Fruit fly (Drosophila melanogaster) whole organism, pupa: ENCODE measurements around the gene Psf2.

Experiments used
- CG10348 ChIP-seq: fragments of 200-800 bp; sonication (Bioruptor generic); IDR thresholded peaks from 2 replicates; pipeline ENCODE4 v1.3.6; 2022; ENCODE audit warnings: missing biosample characterization, missing genetic modification characterization
- CG13204 ChIP-seq: fragments of 200-800 bp; sonication (Bioruptor generic); optimal IDR thresholded peaks from 2 replicates; lab custom pipeline; 2018; ENCODE audit warnings: missing biosample characterization, mild to moderate bottlenecking, missing genetic modification characterization, moderate library complexity
- CG15710 ChIP-seq: fragments of 200-800 bp; sonication (Bioruptor generic); optimal IDR thresholded peaks from 2 replicates; lab custom pipeline; 2018; ENCODE audit warnings: missing biosample characterization, mild to moderate bottlenecking, missing genetic modification characterization, moderate library complexity
- CG17806 ChIP-seq: fragments of 200-800 bp; sonication (Bioruptor generic); optimal IDR thresholded peaks from 2 replicates; lab custom pipeline; 2018; ENCODE audit warnings: missing biosample characterization, mild to moderate bottlenecking, missing genetic modification characterization, moderate library complexity
- CG32121 ChIP-seq: fragments of 200-800 bp; sonication (Bioruptor generic); IDR thresholded peaks from 2 replicates; pipeline ENCODE4 v1.3.6; 2022; ENCODE audit warnings: missing biosample characterization, missing genetic modification characterization
- CG34367 ChIP-seq: fragments of 200-800 bp; sonication (Bioruptor generic); optimal IDR thresholded peaks from 2 replicates; lab custom pipeline; 2018; ENCODE audit warnings: missing biosample characterization, mild to moderate bottlenecking, missing genetic modification characterization
- CG8301 ChIP-seq: fragments of 200-800 bp; sonication (Bioruptor generic); optimal IDR thresholded peaks from 2 replicates; lab custom pipeline; 2018; ENCODE audit warnings: missing biosample characterization, mild to moderate bottlenecking, missing genetic modification characterization
- D1 ChIP-seq: fragments of 200-800 bp; sonication (Bioruptor generic); optimal IDR thresholded peaks from 2 replicates; lab custom pipeline; 2018; ENCODE audit warnings: missing biosample characterization, mild to moderate bottlenecking, missing genetic modification characterization, moderate library complexity
- EcR ChIP-seq: fragments of 200-800 bp; sonication (Bioruptor generic); optimal IDR thresholded peaks from 3 replicates; lab custom pipeline; 2019; ENCODE audit warnings: missing biosample characterization, missing genetic modification characterization, mild to moderate bottlenecking, moderate library complexity, missing genetic modification reagents
- Pif1A ChIP-seq: fragments of 200-800 bp; sonication (Bioruptor generic); optimal IDR thresholded peaks from 3 replicates; lab custom pipeline; 2016; ENCODE audit warnings: missing biosample characterization, missing genetic modification characterization
- Pif1B ChIP-seq: fragments of 200-800 bp; sonication (Bioruptor generic); optimal IDR thresholded peaks from 3 replicates; lab custom pipeline; 2016; ENCODE audit warnings: missing biosample characterization, missing genetic modification characterization
- Snoo ChIP-seq: fragments of 200-800 bp; sonication (Bioruptor generic); optimal IDR thresholded peaks from 3 replicates; lab custom pipeline; 2017; ENCODE audit warnings: missing biosample characterization, mild to moderate bottlenecking, missing genetic modification characterization, inconsistent platforms
- rn ChIP-seq: fragments of 200-800 bp; sonication (Bioruptor generic); IDR thresholded peaks from 2 replicates; pipeline ENCODE4 v1.3.6; 2022; ENCODE audit warnings: missing biosample characterization, missing genetic modification characterization

DNA sequence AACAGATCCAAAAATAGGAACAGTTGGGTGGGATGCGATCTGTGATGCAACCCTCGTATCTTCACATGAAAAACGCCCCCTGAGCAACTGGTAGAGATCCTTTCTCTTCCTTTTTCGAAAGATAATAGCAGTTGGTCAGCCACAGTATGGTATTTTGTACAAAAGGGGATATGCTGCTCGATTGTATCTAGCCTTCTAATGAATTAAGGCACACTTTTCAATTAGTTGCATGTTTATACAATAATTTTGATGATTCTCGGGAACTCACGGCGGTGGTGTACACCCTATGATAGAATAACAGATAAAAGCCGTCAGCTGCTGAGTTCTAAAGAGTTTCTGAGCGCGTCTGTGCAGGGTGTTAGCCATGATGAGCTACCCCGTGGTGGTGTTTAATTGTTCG is 37.5 kb downstream of the Psf2 start:
- TF ChIP-seq CG13204 (GFP tag; lab: Kevin White, UChicago) (no peak), CG17806 (no peak), CG15710 (no peak), CG32121 (GFP tag; lab: Robert Waterston, UW) (no peak), CG34367 (tag; lab: Kevin White, UChicago) (no peak), EcR (no peak), D1 (tag; lab: Kevin White, UChicago) (no peak), CG8301 (tag; lab: Kevin White, UChicago) (no peak), CG10348 (GFP tag; lab: Robert Waterston, UW) (no peak), Pif1B (no peak), Pif1A (GFP tag; lab: Kevin White, UChicago) (no peak), Snoo (tag; lab: Kevin White, UChicago) (no peak), rn (GFP tag; lab: Robert Waterston, UW) (no peak)
